Worm (Caenorhabditis elegans) whole organism, L4/young adult: ENCODE measurements around the gene C34F6.11.

ENCODE experiments used
- W03F9.2 ChIP-seq: fragments of 150-350 bp; optimal IDR thresholded peaks from 2 replicates; lab custom pipeline; 2014; ENCODE audit warnings: missing biosample characterization, missing genetic modification characterization
- dao-5 ChIP-seq: sonication (generic microtip); optimal IDR thresholded peaks from 2 replicates; lab custom pipeline; 2016; ENCODE audit warnings: missing genotype, missing genetic modification characterization, moderate library complexity, missing compliant biosample characterization
- him-1 ChIP-seq: sonication (generic microtip); optimal IDR thresholded peaks from 2 replicates; lab custom pipeline; 2016; ENCODE audit warnings: missing genotype, missing genetic modification reagents, missing genetic modification characterization, missing compliant biosample characterization

- TF ChIP-seq him-1 (no peak), W03F9.2 (tag; lab: Kevin White, UChicago) (no peak), dao-5 (tag; lab: Kevin White, UChicago) (no peak)
These were observed 47.3 kb upstream of the C34F6.11 start for ce11 chrX:11250983-11251382.
